Worm (Caenorhabditis elegans) whole organism, L1 larva: ENCODE measurements around the gene nhr-43.

Source experiments
- C04F5.9 ChIP-seq: sonication (generic microtip); optimal IDR thresholded peaks from 2 replicates; lab custom pipeline; 2016; ENCODE audit warnings: missing genetic modification characterization, missing compliant biosample characterization
- C16A3.4 ChIP-seq: fragments of 150-350 bp; optimal IDR thresholded peaks from 2 replicates; lab custom pipeline; 2014; ENCODE audit warnings: missing biosample characterization, missing genetic modification characterization
- F16B12.6 ChIP-seq: fragments of 150-350 bp; optimal IDR thresholded peaks from 2 replicates; lab custom pipeline; 2014; ENCODE audit warnings: missing biosample characterization, missing genetic modification characterization
- aha-1 ChIP-seq: fragments of 150-350 bp; optimal IDR thresholded peaks from 2 replicates; lab custom pipeline; 2014; ENCODE audit warnings: missing biosample characterization, missing genetic modification characterization
- alr-1 ChIP-seq: fragments of 200-800 bp; sonication (Bioruptor generic); optimal IDR thresholded peaks from 2 replicates; lab custom pipeline; 2018; ENCODE audit warnings: borderline replicate concordance, mild to moderate bottlenecking, missing genetic modification characterization, missing compliant biosample characterization
- blmp-1 ChIP-seq: fragments of 150-350 bp; optimal IDR thresholded peaks from 2 replicates; lab custom pipeline; 2014; ENCODE audit warnings: missing biosample characterization, missing genetic modification characterization
- ceh-90 ChIP-seq: sonication (generic microtip); optimal IDR thresholded peaks from 2 replicates; lab custom pipeline; 2016; ENCODE audit warnings: missing genetic modification characterization, missing compliant biosample characterization
- dpl-1 ChIP-seq, 3 experiments: fragments of 150-350 bp in 2 of 3; sonication (generic microtip) in 1 of 3; optimal IDR thresholded peaks; 2 replicates each; lab custom pipeline; 2014 to 2017; ENCODE audit warnings: missing biosample characterization in 3 of 3, missing genetic modification characterization in 3 of 3, missing genetic modification reagents in 3 of 3
- dsc-1 ChIP-seq: sonication (generic microtip); optimal IDR thresholded peaks from 2 replicates; lab custom pipeline; 2016; ENCODE audit warnings: mild to moderate bottlenecking, missing genetic modification characterization, missing compliant biosample characterization
- egl-27 ChIP-seq, 2 experiments: fragments of 150-350 bp in 1 of 2; sonication (generic microtip); optimal IDR thresholded peaks; 3 replicates each; lab custom pipeline; 2017 to 2018; ENCODE audit warnings: missing biosample characterization in 2 of 2, missing genetic modification characterization in 2 of 2, missing genetic modification reagents in 2 of 2
- elt-2 ChIP-seq: sonication (generic microtip); optimal IDR thresholded peaks from 2 replicates; lab custom pipeline; 2016; ENCODE audit warnings: missing genetic modification characterization, mild to moderate bottlenecking, inconsistent platforms, missing compliant biosample characterization, missing genetic modification reagents
- elt-3 ChIP-seq, 6 experiments: fragments of 150-350 bp in 1 of 6; sonication (generic microtip); optimal IDR thresholded peaks; 2 replicates each; lab custom pipeline; 2017 to 2018; ENCODE audit warnings: missing biosample characterization in 6 of 6, missing genetic modification characterization in 6 of 6, inconsistent platforms in 1 of 6
- fkh-10 ChIP-seq: sonication (generic microtip); optimal IDR thresholded peaks from 2 replicates; lab custom pipeline; 2017; ENCODE audit warnings: missing biosample characterization, missing genetic modification reagents, missing genetic modification characterization
- fkh-8 ChIP-seq: sonication (generic microtip); optimal IDR thresholded peaks from 2 replicates; lab custom pipeline; 2016; ENCODE audit warnings: mild to moderate bottlenecking, missing genetic modification characterization, missing compliant biosample characterization
- hlh-4 ChIP-seq: sonication (generic microtip); optimal IDR thresholded peaks from 2 replicates; lab custom pipeline; 2016; ENCODE audit warnings: mild to moderate bottlenecking, missing genetic modification characterization, missing compliant biosample characterization
- hpl-2 ChIP-seq: fragments of 150-350 bp; optimal IDR thresholded peaks from 2 replicates; lab custom pipeline; 2014; ENCODE audit warnings: missing biosample characterization, missing genetic modification reagents, missing genetic modification characterization
- irx-1 ChIP-seq: sonication (generic microtip); optimal IDR thresholded peaks from 2 replicates; lab custom pipeline; 2016; ENCODE audit warnings: missing genetic modification characterization, missing compliant biosample characterization
- lin-15B ChIP-seq: fragments of 150-350 bp; sonication (generic microtip); optimal IDR thresholded peaks from 3 replicates; lab custom pipeline; 2014; ENCODE audit warnings: missing biosample characterization, missing genetic modification characterization
- lir-3 ChIP-seq: sonication (generic microtip); optimal IDR thresholded peaks from 2 replicates; lab custom pipeline; 2016; ENCODE audit warnings: mild to moderate bottlenecking, missing genetic modification characterization, moderate library complexity, missing compliant biosample characterization; ENCODE audit not compliant: poor library complexity
- lsy-2 ChIP-seq, 2 experiments: fragments of 150-350 bp; optimal IDR thresholded peaks; 2 replicates each; lab custom pipeline; 2014; ENCODE audit warnings: missing biosample characterization in 2 of 2, missing genetic modification characterization in 2 of 2
- mab-9 ChIP-seq: fragments of 200-800 bp; sonication (Bioruptor generic); IDR thresholded peaks from 2 replicates; pipeline ENCODE4 v1.3.6; 2022; ENCODE audit warnings: missing genetic modification reagents, missing genetic modification characterization, missing compliant biosample characterization
- mep-1 ChIP-seq: fragments of 150-350 bp; optimal IDR thresholded peaks from 2 replicates; lab custom pipeline; 2014; ENCODE audit warnings: missing biosample characterization, missing genetic modification characterization
- nhr-11 ChIP-seq: fragments of 150-350 bp; optimal IDR thresholded peaks from 2 replicates; lab custom pipeline; 2014; ENCODE audit warnings: missing biosample characterization, missing genetic modification characterization
- nhr-12 ChIP-seq: sonication (generic microtip); optimal IDR thresholded peaks from 2 replicates; lab custom pipeline; 2017; ENCODE audit warnings: missing biosample characterization, missing genetic modification characterization
- nhr-19 ChIP-seq: fragments of 200-800 bp; sonication (Bioruptor generic); conservative IDR thresholded peaks from 2 replicates; pipeline ENCODE4 v1.3.6; 2022; ENCODE audit warnings: missing genetic modification characterization, missing compliant biosample characterization
- nhr-20 ChIP-seq: sonication (generic microtip); optimal IDR thresholded peaks from 2 replicates; lab custom pipeline; 2016; ENCODE audit warnings: mild to moderate bottlenecking, missing genetic modification characterization, missing compliant biosample characterization
- nhr-237 ChIP-seq: fragments of 150-350 bp; optimal IDR thresholded peaks from 2 replicates; lab custom pipeline; 2014; ENCODE audit warnings: missing biosample characterization, missing genetic modification characterization
- nhr-47 ChIP-seq: sonication (generic microtip); optimal IDR thresholded peaks from 2 replicates; lab custom pipeline; 2016; ENCODE audit warnings: mild to moderate bottlenecking, missing genetic modification characterization, moderate library complexity, missing compliant biosample characterization
- nhr-76 ChIP-seq: sonication (generic microtip); optimal IDR thresholded peaks from 2 replicates; lab custom pipeline; 2017; ENCODE audit warnings: missing biosample characterization, missing genetic modification characterization
- nhr-84 ChIP-seq: sonication (generic microtip); optimal IDR thresholded peaks from 2 replicates; lab custom pipeline; 2017; ENCODE audit warnings: missing biosample characterization, missing genetic modification characterization
- nhr-85 ChIP-seq: sonication (generic microtip); peaks from one replicate; lab custom pipeline; 2016; ENCODE audit warnings: missing genetic modification characterization, inconsistent platforms, missing compliant biosample characterization
- nhr-90 ChIP-seq: sonication (generic microtip); optimal IDR thresholded peaks from 2 replicates; lab custom pipeline; 2016; ENCODE audit warnings: mild to moderate bottlenecking, missing genetic modification characterization, missing compliant biosample characterization; ENCODE audit not compliant: poor library complexity
- pag-3 ChIP-seq: sonication (generic microtip); optimal IDR thresholded peaks from 2 replicates; lab custom pipeline; 2017; ENCODE audit warnings: missing genetic modification characterization, mild to moderate bottlenecking, missing compliant biosample characterization, antibody characterized with exemption, borderline replicate concordance; ENCODE audit not compliant: insufficient read depth
- sptf-1 ChIP-seq: fragments of 150-350 bp; optimal IDR thresholded peaks from 2 replicates; lab custom pipeline; 2014; ENCODE audit warnings: missing biosample characterization, missing genetic modification characterization
- sup-37 ChIP-seq: fragments of 200-800 bp; sonication (Bioruptor generic); optimal IDR thresholded peaks from 2 replicates; lab custom pipeline; 2018; ENCODE audit warnings: mild to moderate bottlenecking, missing genetic modification characterization, missing compliant biosample characterization
- unc-130 ChIP-seq: fragments of 150-350 bp; optimal IDR thresholded peaks from 2 replicates; lab custom pipeline; 2017; ENCODE audit warnings: missing biosample characterization, missing genetic modification characterization, inconsistent platforms
- unc-86 ChIP-seq: sonication (generic microtip); optimal IDR thresholded peaks from 2 replicates; lab custom pipeline; 2016; ENCODE audit warnings: missing genetic modification characterization, missing compliant biosample characterization
- xbp-1 ChIP-seq: sonication (generic microtip); optimal IDR thresholded peaks from 2 replicates; lab custom pipeline; 2016; ENCODE audit warnings: missing genetic modification characterization, missing compliant biosample characterization

nhr-43 gene

ce11 chrIV:11882534-11882933, 16.9 kb upstream of the nhr-43 start:
- TF ChIP-seq nhr-76 (tag; lab: Kevin White, UChicago), result no peak
- no peak for TF ChIP-seq sup-37 (GFP tag; lab: Kevin White, UChicago)
- no peak for TF ChIP-seq aha-1 (tag; lab: Kevin White, UChicago)
- no peak for TF ChIP-seq pag-3 (tag; lab: Kevin White, UChicago)
- TF ChIP-seq lin-15B (tag; lab: Kevin White, UChicago), result no peak
- no peak for TF ChIP-seq lir-3 (tag; lab: Kevin White, UChicago)
- no peak for TF ChIP-seq irx-1 (tag; lab: Kevin White, UChicago)
- no peak for TF ChIP-seq lsy-2 (tag; optimal IDR thresholded peaks at IDR 0.05; lab: Kevin White, UChicago)

- TF ChIP-seq alr-1 (tag; lab: Kevin White, UChicago) (no peak), dsc-1 (tag; lab: Kevin White, UChicago) (no peak), unc-86 (tag; lab: Kevin White, UChicago) (no peak), dpl-1 (GFP tag; optimal IDR thresholded peaks at IDR 0.05; lab: Kevin White, UChicago) (no peak), hlh-4 (tag; lab: Kevin White, UChicago) (no peak), elt-2 (tag; lab: Kevin White, UChicago) (no peak), nhr-19 (no peak), nhr-20 (no peak), unc-130 (no peak), fkh-10 (no peak), mab-9 (GFP tag; lab: Robert Waterston, UW) (no peak), nhr-237 (tag; lab: Kevin White, UChicago) (no peak), lin-15B (tag; lab: Kevin White, UChicago) (no peak), pag-3 (tag; lab: Kevin White, UChicago) (no peak), nhr-12 (no peak), nhr-47 (tag; lab: Kevin White, UChicago) (no peak), nhr-84 (tag; lab: Kevin White, UChicago) (no peak), xbp-1 (tag; lab: Kevin White, UChicago) (no peak), sptf-1 (tag; lab: Kevin White, UChicago) (no peak), nhr-85 (tag; lab: Kevin White, UChicago) (peak; percentile 66), hpl-2 (GFP tag; lab: Kevin White, UChicago) (no peak), F16B12.6 (tag; lab: Kevin White, UChicago) (no peak), nhr-76 (tag; lab: Kevin White, UChicago) (no peak), mep-1 (peak; percentile 3), elt-3 (tag; optimal IDR thresholded peaks at IDR 0.05; lab: Kevin White, UChicago) (peak in 1 of 6 experiments; percentile 6), C04F5.9 (tag; lab: Kevin White, UChicago) (no peak), ceh-90 (tag; lab: Kevin White, UChicago) (no peak), egl-27 (tag; optimal IDR thresholded peaks at IDR 0.05; lab: Kevin White, UChicago) (no peak), blmp-1 (tag; lab: Kevin White, UChicago) (peak; percentile 97)
These were observed 15.9 kb upstream of the nhr-43 start for ce11 chrIV:11883478-11883877.

- peak; percentile 22 for TF ChIP-seq blmp-1 (tag; lab: Kevin White, UChicago)
- TF ChIP-seq sup-37 (GFP tag; lab: Kevin White, UChicago), result no peak
- TF ChIP-seq, all 84 proteins: peak for 1
These were observed 14.1 kb upstream of the nhr-43 start, which contains the start of gene let-653 for ce11 chrIV:11885313-11885712. Gene let-653, plus strand, starts transcription at chrIV:11885613.

- TF ChIP-seq fkh-8 (peak; percentile 48), fkh-10 (no peak), C16A3.4 (no peak), nhr-76 (tag; lab: Kevin White, UChicago) (no peak), mep-1 (no peak), nhr-84 (tag; lab: Kevin White, UChicago) (no peak), nhr-90 (tag; lab: Kevin White, UChicago) (no peak), nhr-20 (peak; percentile 44), nhr-11 (tag; lab: Kevin White, UChicago) (peak; percentile 6), dsc-1 (tag; lab: Kevin White, UChicago) (peak; percentile 51), hlh-4 (tag; lab: Kevin White, UChicago) (peak; percentile 58)
These were observed 6.8 kb upstream of the nhr-43 start for ce11 chrIV:11892545-11892944.
